Fruit fly (Drosophila melanogaster): Measurements from ENCODE around the gene Fpgs2.
A peak's percentile ranks its signal among the peaks of the same experiment; 100 is the strongest.

The Fpgs2 gene

dm6 chr2L:3893331-3893730, 20.8 kb downstream of the Fpgs2 start:
- TF ChIP-seq psq (optimal IDR thresholded peaks at IDR 0.05) (no peak), pan (optimal IDR thresholded peaks at IDR 0.05) (no peak), CG8478 (optimal IDR thresholded peaks at IDR 0.05) (no peak), EcR (GFP tag; optimal IDR thresholded peaks at IDR 0.05) (no peak), Dll (optimal IDR thresholded peaks at IDR 0.05) (no peak), usp (GFP tag; optimal IDR thresholded peaks at IDR 0.05) (no peak)

dm6 chr2L:3889865-3890264, 24.2 kb downstream of the Fpgs2 start:
- TF ChIP-seq EcR (GFP tag; optimal IDR thresholded peaks at IDR 0.05) (no peak), Dll (optimal IDR thresholded peaks at IDR 0.05) (no peak), psq (optimal IDR thresholded peaks at IDR 0.05) (no peak), CG8478 (optimal IDR thresholded peaks at IDR 0.05) (no peak), pan (optimal IDR thresholded peaks at IDR 0.05) (no peak), usp (GFP tag; optimal IDR thresholded peaks at IDR 0.05) (no peak)

dm6 chr2L:3888754-3889603, 25.1 kb downstream of the Fpgs2 start:
- peak in 1 of 2 experiments; percentile 31 for TF ChIP-seq EcR (GFP tag; optimal IDR thresholded peaks at IDR 0.05)
- TF ChIP-seq pan (optimal IDR thresholded peaks at IDR 0.05), result peak; percentile 93
- TF ChIP-seq psq (optimal IDR thresholded peaks at IDR 0.05), result no peak
- TF ChIP-seq CG8478 (optimal IDR thresholded peaks at IDR 0.05), result no peak
- peak; percentile 36 for TF ChIP-seq Dll (optimal IDR thresholded peaks at IDR 0.05)
- TF ChIP-seq usp (GFP tag; optimal IDR thresholded peaks at IDR 0.05), result no peak

- TF ChIP-seq CG8478 (optimal IDR thresholded peaks at IDR 0.05) (no peak), pan (optimal IDR thresholded peaks at IDR 0.05) (no peak), psq (optimal IDR thresholded peaks at IDR 0.05) (no peak)
These were observed 25.9 kb downstream of the Fpgs2 start for dm6 chr2L:3888173-3888572.

- TF ChIP-seq psq (optimal IDR thresholded peaks at IDR 0.05) (no peak), pan (optimal IDR thresholded peaks at IDR 0.05) (no peak)
These were observed 30.1 kb downstream of the Fpgs2 start for dm6 chr2L:3883939-3884338.

dm6 chr2L:3882172-3882571, 31.9 kb downstream of the Fpgs2 start:
- TF ChIP-seq EcR (GFP tag; optimal IDR thresholded peaks at IDR 0.05) (no peak), psq (optimal IDR thresholded peaks at IDR 0.05) (no peak)

- no peak for TF ChIP-seq EcR (GFP tag; optimal IDR thresholded peaks at IDR 0.05)
- TF ChIP-seq usp (GFP tag; optimal IDR thresholded peaks at IDR 0.05), result no peak
- TF ChIP-seq psq (optimal IDR thresholded peaks at IDR 0.05), result no peak
- TF ChIP-seq CG8478 (optimal IDR thresholded peaks at IDR 0.05), result no peak
- no peak for TF ChIP-seq pan (optimal IDR thresholded peaks at IDR 0.05)
- TF ChIP-seq Dll (optimal IDR thresholded peaks at IDR 0.05), result no peak
These were observed 32.9 kb downstream of the Fpgs2 start for dm6 chr2L:3881164-3881563.

dm6 chr2L:3880048-3880447, 34.0 kb downstream of the Fpgs2 start:
- TF ChIP-seq usp (GFP tag; optimal IDR thresholded peaks at IDR 0.05), result no peak
- TF ChIP-seq pan (optimal IDR thresholded peaks at IDR 0.05), result no peak
- no peak for TF ChIP-seq CG8478 (optimal IDR thresholded peaks at IDR 0.05)
- TF ChIP-seq Dll (optimal IDR thresholded peaks at IDR 0.05), result no peak
- no peak for TF ChIP-seq EcR (GFP tag; optimal IDR thresholded peaks at IDR 0.05)
- no peak for TF ChIP-seq psq (optimal IDR thresholded peaks at IDR 0.05)

dm6 chr2L:3877011-3877410, 37.1 kb downstream of the Fpgs2 start:
- TF ChIP-seq pan (optimal IDR thresholded peaks at IDR 0.05), result no peak
- no peak for TF ChIP-seq usp (GFP tag; optimal IDR thresholded peaks at IDR 0.05)
- TF ChIP-seq CG8478 (optimal IDR thresholded peaks at IDR 0.05), result no peak
- TF ChIP-seq Dll (optimal IDR thresholded peaks at IDR 0.05), result no peak
- no peak for TF ChIP-seq psq (optimal IDR thresholded peaks at IDR 0.05)
- no peak for TF ChIP-seq EcR (GFP tag; optimal IDR thresholded peaks at IDR 0.05)

dm6 chr2L:3872283-3872682, 41.8 kb downstream of the Fpgs2 start, which contains the start of gene CG31957:
Gene CG31957, minus strand, starts transcription at chr2L:3872458.
- no peak for TF ChIP-seq EcR (GFP tag; optimal IDR thresholded peaks at IDR 0.05)
- TF ChIP-seq pan (optimal IDR thresholded peaks at IDR 0.05), result no peak
- TF ChIP-seq psq (optimal IDR thresholded peaks at IDR 0.05), result no peak
- TF ChIP-seq CG8478 (optimal IDR thresholded peaks at IDR 0.05), result no peak
- TF ChIP-seq Dll (optimal IDR thresholded peaks at IDR 0.05), result no peak
- no peak for TF ChIP-seq usp (GFP tag; optimal IDR thresholded peaks at IDR 0.05)

dm6 chr2L:3867474-3868082, 46.5 kb downstream of the Fpgs2 start, which contains the start of gene Cep97:
Gene Cep97, plus strand, starts transcription at chr2L:3867697.
- TF ChIP-seq Dll (optimal IDR thresholded peaks at IDR 0.05), result no peak
- no peak for TF ChIP-seq EcR (GFP tag; optimal IDR thresholded peaks at IDR 0.05)
- TF ChIP-seq CG8478 (optimal IDR thresholded peaks at IDR 0.05), result no peak
- no peak for TF ChIP-seq psq (optimal IDR thresholded peaks at IDR 0.05)
- TF ChIP-seq pan (optimal IDR thresholded peaks at IDR 0.05), result no peak

dm6 chr2L:3862437-3863041, 51.5 kb downstream of the Fpgs2 start, which contains the start of gene TTLL4B:
Gene TTLL4B, plus strand, starts transcription at chr2L:3862668.
- TF ChIP-seq EcR (GFP tag; optimal IDR thresholded peaks at IDR 0.05) (no peak), psq (optimal IDR thresholded peaks at IDR 0.05) (no peak), CG8478 (optimal IDR thresholded peaks at IDR 0.05) (no peak), pan (optimal IDR thresholded peaks at IDR 0.05) (no peak), usp (GFP tag; optimal IDR thresholded peaks at IDR 0.05) (no peak), Dll (optimal IDR thresholded peaks at IDR 0.05) (no peak)
